Fruit fly (Drosophila melanogaster): ENCODE results near the gene CG4022.

Gene CG4022

dm6 chr3L:9451522-9452118 is 41.0 kb upstream of the CG4022 start, which contains the start of the genes CG3448 and ghi (continued):
- TF ChIP-seq B-H1 (GFP tag; IDR thresholded peaks at IDR 0.05) (peak; percentile 13; the same call in 1 of the 3 replicates), Dip3 (GFP tag; optimal IDR thresholded peaks at IDR 0.05) (peak; percentile 28), HmgZ (tag; optimal IDR thresholded peaks at IDR 0.05) (peak; percentile 74), ATbp (GFP tag; optimal IDR thresholded peaks at IDR 0.05) (no peak), cato (GFP tag; optimal IDR thresholded peaks at IDR 0.05; ENCODE audit: borderline replicate concordance) (no peak), CG17385 (GFP tag; optimal IDR thresholded peaks at IDR 0.05) (no peak), phol (tag; optimal IDR thresholded peaks at IDR 0.05) (peak; percentile 87), hkb (optimal IDR thresholded peaks at IDR 0.05) (no peak), hkb (GFP tag; IDR thresholded peaks at IDR 0.05) (peak; percentile 58), otp (GFP tag; IDR thresholded peaks at IDR 0.05) (no peak), exex (tag; optimal IDR thresholded peaks at IDR 0.05) (peak; percentile 56), CG11093 (GFP tag; IDR thresholded peaks at IDR 0.05) (no peak), unc-4 (GFP tag; IDR thresholded peaks at IDR 0.05; ENCODE audit: partially characterized antibody) (peak; percentile 70), maf-S (GFP tag; optimal IDR thresholded peaks at IDR 0.05) (no peak), Dll (GFP tag; IDR thresholded peaks at IDR 0.05; ENCODE audit: partially characterized antibody) (peak; percentile 77), CG7839 (tag; optimal IDR thresholded peaks at IDR 0.05) (peak; percentile 69), sqz (GFP tag; optimal IDR thresholded peaks at IDR 0.05) (peak; percentile 55), CG11456 (GFP tag; IDR thresholded peaks at IDR 0.05) (peak; percentile 58; the same call in 1 of the 3 replicates), jing (GFP tag; optimal IDR thresholded peaks at IDR 0.05) (no peak), D19A (tag; optimal IDR thresholded peaks at IDR 0.05) (peak; percentile 45), CG4360 (GFP tag; IDR thresholded peaks at IDR 0.05) (no peak), CG3281 (GFP tag; optimal IDR thresholded peaks at IDR 0.05) (peak; percentile 68), CG6272 (GFP tag; IDR thresholded peaks at IDR 0.05) (peak; percentile 60; the same call in 1 of the 2 replicates), Ravus (GFP tag; IDR thresholded peaks at IDR 0.05) (no peak), CG13123 (GFP tag; optimal IDR thresholded peaks at IDR 0.05) (no peak), CG10147 (GFP tag; optimal IDR thresholded peaks at IDR 0.05) (peak; percentile 68), inv (GFP tag; IDR thresholded peaks at IDR 0.05; ENCODE audit: partially characterized antibody) (peak; percentile 48; the same call in 1 of the 2 replicates), CG17359 (tag; optimal IDR thresholded peaks at IDR 0.05) (peak; percentile 73), gro (GFP tag; optimal IDR thresholded peaks at IDR 0.05) (peak; percentile 41), CG11085 (GFP tag; IDR thresholded peaks at IDR 0.05) (peak; percentile 19; the same call in 1 of the 2 replicates), lola (GFP tag; optimal IDR thresholded peaks at IDR 0.05) (peak in 1 of 3 experiments; percentile 15), CG17612 (GFP tag; IDR thresholded peaks at IDR 0.05) (no peak), CG17829 (tag; optimal IDR thresholded peaks at IDR 0.05) (peak; percentile 61), pum (GFP tag; optimal IDR thresholded peaks at IDR 0.05) (peak; percentile 11), gt (GFP tag; IDR thresholded peaks at IDR 0.05) (no peak), CG8281 (tag; optimal IDR thresholded peaks at IDR 0.05) (peak; percentile 26), BEAF-32 (GFP tag; optimal IDR thresholded peaks at IDR 0.05) (peak; percentile 72), ranshi (GFP tag; IDR thresholded peaks at IDR 0.05) (peak; percentile 43; the same call in 1 of the 2 replicates), Xrp1 (GFP tag; IDR thresholded peaks at IDR 0.05) (peak; percentile 76), slou (GFP tag; optimal IDR thresholded peaks at IDR 0.05) (peak; percentile 34), bsh (GFP tag; optimal IDR thresholded peaks at IDR 0.05) (peak in 1 of 2 experiments; percentile 40), CG10274 (GFP tag; optimal IDR thresholded peaks at IDR 0.05) (no peak), Fer2 (tag; optimal IDR thresholded peaks at IDR 0.05) (peak; percentile 77), HLH4C (GFP tag; IDR thresholded peaks at IDR 0.05; ENCODE audit: partially characterized antibody) (peak; percentile 84), Bteb2 (GFP tag; optimal IDR thresholded peaks at IDR 0.05) (no peak), gsb (GFP tag; IDR thresholded peaks at IDR 0.05) (no peak), Mad (GFP tag; optimal IDR thresholded peaks at IDR 0.05) (peak; percentile 37), zen2 (GFP tag; IDR thresholded peaks at IDR 0.05; ENCODE audit: partially characterized antibody) (no peak; the same call in 2 of the 3 replicates), CG2875 (GFP tag; optimal IDR thresholded peaks at IDR 0.05) (no peak)

Measured in whole organism, embryonic.